Worm (Caenorhabditis elegans) whole organism, L1 larva: ENCODE measurements around the gene T13H5.1.

Source experiments
- C04F5.9 ChIP-seq: sonication (generic microtip); optimal IDR thresholded peaks from 2 replicates; lab custom pipeline; 2016; ENCODE audit warnings: missing genetic modification characterization, missing compliant biosample characterization
- aha-1 ChIP-seq: fragments of 150-350 bp; optimal IDR thresholded peaks from 2 replicates; lab custom pipeline; 2014; ENCODE audit warnings: missing biosample characterization, missing genetic modification characterization
- alr-1 ChIP-seq: fragments of 200-800 bp; sonication (Bioruptor generic); optimal IDR thresholded peaks from 2 replicates; lab custom pipeline; 2018; ENCODE audit warnings: borderline replicate concordance, mild to moderate bottlenecking, missing genetic modification characterization, missing compliant biosample characterization
- aly-2 ChIP-seq: fragments of 150-350 bp; optimal IDR thresholded peaks from 2 replicates; lab custom pipeline; 2014; ENCODE audit warnings: missing biosample characterization, missing genetic modification characterization
- ama-1 ChIP-seq: fragments of 150-350 bp; optimal IDR thresholded peaks from 2 replicates; lab custom pipeline; 2014
- ceh-63 ChIP-seq: fragments of 200-800 bp; sonication (Bioruptor generic); optimal IDR thresholded peaks from 2 replicates; lab custom pipeline; 2018; ENCODE audit warnings: mild to moderate bottlenecking, missing genetic modification characterization, missing compliant biosample characterization
- ceh-8 ChIP-seq: fragments of 200-800 bp; sonication (Bioruptor generic); optimal IDR thresholded peaks from 2 replicates; lab custom pipeline; 2018; ENCODE audit warnings: mild to moderate bottlenecking, missing genetic modification characterization, moderate library complexity, missing compliant biosample characterization
- ceh-82 ChIP-seq, 3 experiments: fragments of 150-350 bp in 1 of 3; sonication (generic microtip) in 2 of 3; optimal IDR thresholded peaks; 2 replicates each; lab custom pipeline; 2014 to 2017; ENCODE audit warnings: missing biosample characterization in 3 of 3, missing genetic modification characterization in 3 of 3
- ceh-90 ChIP-seq: sonication (generic microtip); optimal IDR thresholded peaks from 2 replicates; lab custom pipeline; 2016; ENCODE audit warnings: missing genetic modification characterization, missing compliant biosample characterization
- dpl-1 ChIP-seq, 3 experiments: fragments of 150-350 bp in 2 of 3; sonication (generic microtip) in 1 of 3; optimal IDR thresholded peaks; 2 replicates each; lab custom pipeline; 2014 to 2017; ENCODE audit warnings: missing biosample characterization in 3 of 3, missing genetic modification characterization in 3 of 3, missing genetic modification reagents in 3 of 3
- dsc-1 ChIP-seq: sonication (generic microtip); optimal IDR thresholded peaks from 2 replicates; lab custom pipeline; 2016; ENCODE audit warnings: mild to moderate bottlenecking, missing genetic modification characterization, missing compliant biosample characterization
- efl-1 ChIP-seq, 4 experiments: fragments of 150-350 bp; optimal IDR thresholded peaks in 3 of 4; peaks in 1 of 4; 1 replicate in 1 of 4; 2 replicates in 3 of 4; lab custom pipeline; 2014; ENCODE audit warnings: missing biosample characterization in 2 of 4, missing genetic modification characterization in 2 of 4, missing genetic modification reagents in 2 of 4
- efl-3 ChIP-seq: fragments of 200-800 bp; sonication (Bioruptor generic); optimal IDR thresholded peaks from 2 replicates; lab custom pipeline; 2018; ENCODE audit warnings: mild to moderate bottlenecking, missing genetic modification characterization, missing compliant biosample characterization
- egl-13 ChIP-seq: sonication (generic microtip); optimal IDR thresholded peaks from 2 replicates; lab custom pipeline; 2016; ENCODE audit warnings: missing genotype, missing genetic modification reagents, missing genetic modification characterization, missing compliant biosample characterization
- elt-3 ChIP-seq, 6 experiments: fragments of 150-350 bp in 1 of 6; sonication (generic microtip); optimal IDR thresholded peaks; 2 replicates each; lab custom pipeline; 2017 to 2018; ENCODE audit warnings: missing biosample characterization in 6 of 6, missing genetic modification characterization in 6 of 6, inconsistent platforms in 1 of 6
- fkh-8 ChIP-seq: sonication (generic microtip); optimal IDR thresholded peaks from 2 replicates; lab custom pipeline; 2016; ENCODE audit warnings: mild to moderate bottlenecking, missing genetic modification characterization, missing compliant biosample characterization
- grh-1 ChIP-seq: fragments of 200-800 bp; sonication (Bioruptor generic); IDR thresholded peaks from 2 replicates; pipeline ENCODE4 v1.3.6; 2022; ENCODE audit warnings: missing genetic modification reagents, missing genetic modification characterization, missing compliant biosample characterization
- lin-13 ChIP-seq: fragments of 150-350 bp; optimal IDR thresholded peaks from 2 replicates; lab custom pipeline; 2014; ENCODE audit warnings: missing biosample characterization, missing genetic modification reagents, missing genetic modification characterization
- lin-14 ChIP-seq: fragments of 200-800 bp; sonication (Bioruptor generic); optimal IDR thresholded peaks from 2 replicates; lab custom pipeline; 2018; ENCODE audit warnings: mild to moderate bottlenecking, missing genetic modification characterization, moderate library complexity, missing compliant biosample characterization
- lin-35 ChIP-seq, 2 experiments: fragments of 150-350 bp; optimal IDR thresholded peaks; 2 replicates each; lab custom pipeline; 2014; ENCODE audit warnings: missing biosample characterization in 2 of 2, missing genetic modification characterization in 2 of 2, missing genetic modification reagents in 2 of 2
- lin-39 ChIP-seq: fragments of 150-350 bp; optimal IDR thresholded peaks from 2 replicates; lab custom pipeline; 2014; ENCODE audit warnings: missing biosample characterization, missing genetic modification reagents, missing genetic modification characterization
- lsy-2 ChIP-seq, 2 experiments: fragments of 150-350 bp; optimal IDR thresholded peaks; 2 replicates each; lab custom pipeline; 2014; ENCODE audit warnings: missing biosample characterization in 2 of 2, missing genetic modification characterization in 2 of 2
- mdl-1 ChIP-seq, 2 experiments: fragments of 150-350 bp; optimal IDR thresholded peaks; 2 replicates each; lab custom pipeline; 2014 to 2017; ENCODE audit warnings: missing biosample characterization in 2 of 2, missing genetic modification characterization in 2 of 2, inconsistent platforms in 1 of 2
- mef-2 ChIP-seq: fragments of 150-350 bp; optimal IDR thresholded peaks from 2 replicates; lab custom pipeline; 2014; ENCODE audit warnings: missing biosample characterization, missing genetic modification characterization
- nhr-19 ChIP-seq: fragments of 200-800 bp; sonication (Bioruptor generic); conservative IDR thresholded peaks from 2 replicates; pipeline ENCODE4 v1.3.6; 2022; ENCODE audit warnings: missing genetic modification characterization, missing compliant biosample characterization
- nhr-237 ChIP-seq: fragments of 150-350 bp; optimal IDR thresholded peaks from 2 replicates; lab custom pipeline; 2014; ENCODE audit warnings: missing biosample characterization, missing genetic modification characterization
- nhr-47 ChIP-seq: sonication (generic microtip); optimal IDR thresholded peaks from 2 replicates; lab custom pipeline; 2016; ENCODE audit warnings: mild to moderate bottlenecking, missing genetic modification characterization, moderate library complexity, missing compliant biosample characterization
- nhr-71 ChIP-seq: sonication (generic microtip); optimal IDR thresholded peaks from 2 replicates; lab custom pipeline; 2016; ENCODE audit warnings: mild to moderate bottlenecking, missing genetic modification characterization, moderate library complexity, missing compliant biosample characterization
- nhr-77 ChIP-seq: fragments of 150-350 bp; optimal IDR thresholded peaks from 2 replicates; lab custom pipeline; 2014; ENCODE audit warnings: missing biosample characterization, missing genetic modification characterization
- nhr-85 ChIP-seq: sonication (generic microtip); peaks from one replicate; lab custom pipeline; 2016; ENCODE audit warnings: missing genetic modification characterization, inconsistent platforms, missing compliant biosample characterization
- pax-3 ChIP-seq: fragments of 200-800 bp; sonication (Bioruptor generic); optimal IDR thresholded peaks from 2 replicates; lab custom pipeline; 2018; ENCODE audit warnings: mild to moderate bottlenecking, missing genetic modification characterization, moderate library complexity, missing compliant biosample characterization
- pqm-1 ChIP-seq: sonication (generic microtip); optimal IDR thresholded peaks from 3 replicates; lab custom pipeline; 2017; ENCODE audit warnings: missing biosample characterization, missing genetic modification characterization
- rnt-1 ChIP-seq: sonication (generic microtip); optimal IDR thresholded peaks from 2 replicates; lab custom pipeline; 2016; ENCODE audit warnings: mild to moderate bottlenecking, missing genetic modification characterization, moderate library complexity, missing compliant biosample characterization
- skn-1 ChIP-seq: fragments of 150-350 bp; optimal IDR thresholded peaks from 2 replicates; lab custom pipeline; 2014; ENCODE audit warnings: missing biosample characterization, missing genetic modification characterization
- sox-4 ChIP-seq: sonication (generic microtip); optimal IDR thresholded peaks from 2 replicates; lab custom pipeline; 2016; ENCODE audit warnings: missing genetic modification characterization, missing compliant biosample characterization
- swsn-7 ChIP-seq: sonication (generic microtip); optimal IDR thresholded peaks from 2 replicates; lab custom pipeline; 2016; ENCODE audit warnings: missing genetic modification characterization, missing compliant biosample characterization
- unc-130 ChIP-seq: fragments of 150-350 bp; optimal IDR thresholded peaks from 2 replicates; lab custom pipeline; 2017; ENCODE audit warnings: missing biosample characterization, missing genetic modification characterization, inconsistent platforms
- unc-86 ChIP-seq: sonication (generic microtip); optimal IDR thresholded peaks from 2 replicates; lab custom pipeline; 2016; ENCODE audit warnings: missing genetic modification characterization, missing compliant biosample characterization
- zip-4 ChIP-seq: fragments of 200-800 bp; sonication (Bioruptor generic); optimal IDR thresholded peaks from 2 replicates; lab custom pipeline; 2018; ENCODE audit warnings: mild to moderate bottlenecking, missing genetic modification characterization, moderate library complexity, missing compliant biosample characterization
- ztf-4 ChIP-seq: fragments of 150-350 bp; optimal IDR thresholded peaks from 2 replicates; lab custom pipeline; 2014; ENCODE audit warnings: missing biosample characterization, missing genetic modification characterization

T13H5.1 gene

ce11 chrII:8483793-8484186 lies 25.1 kb downstream of the T13H5.1 start, which contains the start of gene taap-1 (continued):
- TF ChIP-seq sox-4, result no peak
- TF ChIP-seq skn-1 (tag; lab: Kevin White, UChicago), result peak; percentile 97
- TF ChIP-seq nhr-77, result no peak
- no peak for TF ChIP-seq ceh-90 (tag; lab: Kevin White, UChicago)
- no peak for TF ChIP-seq lin-39 (tag; lab: Kevin White, UChicago)
- TF ChIP-seq, all 84 proteins: peak for 10

- TF ChIP-seq nhr-85 (tag; lab: Kevin White, UChicago) (peak; percentile 66), mef-2 (no peak), lsy-2 (tag; optimal IDR thresholded peaks at IDR 0.05; lab: Kevin White, UChicago) (peak; percentile 56 to 93), skn-1 (tag; lab: Kevin White, UChicago) (no peak), swsn-7 (tag; lab: Kevin White, UChicago) (peak; percentile 13), rnt-1 (tag; lab: Kevin White, UChicago) (peak; percentile 41), grh-1 (GFP tag; lab: Robert Waterston, UW) (no peak), lin-35 (GFP tag; optimal IDR thresholded peaks at IDR 0.05; lab: Kevin White, UChicago) (peak; percentile 28 to 74), ceh-82 (tag; optimal IDR thresholded peaks at IDR 0.05; lab: Kevin White, UChicago) (peak in 1 of 3 experiments; percentile 34), lin-13 (GFP tag; lab: Kevin White, UChicago) (no peak), sox-4 (no peak), nhr-71 (tag; lab: Kevin White, UChicago) (peak; percentile 48), nhr-19 (GFP tag; lab: Robert Waterston, UW) (peak; percentile 33), efl-1 (optimal IDR thresholded peaks at IDR 0.05; lab: Kevin White, UChicago) (peak; percentile 33 to 51), efl-1 (GFP tag; optimal IDR thresholded peaks at IDR 0.05 in 1 of 2; lab: Kevin White, UChicago) (peak; percentile 68 to 93), dpl-1 (GFP tag; optimal IDR thresholded peaks at IDR 0.05; lab: Kevin White, UChicago) (peak; percentile 45 to 75 (median 56)), C04F5.9 (tag; lab: Kevin White, UChicago) (no peak), ama-1 (lab: Kevin White, UChicago) (no peak), ceh-63 (GFP tag; lab: Kevin White, UChicago) (no peak), nhr-47 (tag; lab: Kevin White, UChicago) (peak; percentile 2), ceh-90 (tag; lab: Kevin White, UChicago) (no peak), nhr-237 (tag; lab: Kevin White, UChicago) (peak; percentile 40), egl-13 (tag; lab: Kevin White, UChicago) (peak; percentile 34), unc-86 (tag; lab: Kevin White, UChicago) (peak; percentile 6), lin-14 (GFP tag; lab: Kevin White, UChicago) (peak; percentile 69), aly-2 (tag; lab: Kevin White, UChicago) (no peak)
These were observed 25.6 kb downstream of the T13H5.1 start for ce11 chrII:8483124-8483792.

- no peak for TF ChIP-seq aha-1
- TF ChIP-seq ztf-4 (tag; lab: Kevin White, UChicago), result peak; percentile 52
These were observed 27.1 kb downstream of the T13H5.1 start, which contains the start of gene M05D6.5 for ce11 chrII:8481731-8482253. Gene M05D6.5, minus strand, starts transcription at chrII:8482203.

- TF ChIP-seq rnt-1 (tag; lab: Kevin White, UChicago) (peak; percentile 41), pax-3 (tag; lab: Kevin White, UChicago) (no peak), ztf-4 (tag; lab: Kevin White, UChicago) (peak; percentile 50), efl-1 (optimal IDR thresholded peaks at IDR 0.05; lab: Kevin White, UChicago) (no peak), efl-1 (GFP tag; optimal IDR thresholded peaks at IDR 0.05 in 1 of 2; lab: Kevin White, UChicago) (peak in 1 of 2 experiments; percentile 83), efl-3 (GFP tag; lab: Kevin White, UChicago) (no peak), alr-1 (tag; lab: Kevin White, UChicago) (no peak), lin-13 (GFP tag; lab: Kevin White, UChicago) (no peak), aly-2 (tag; lab: Kevin White, UChicago) (no peak), skn-1 (tag; lab: Kevin White, UChicago) (peak; percentile 9), mdl-1 (tag; optimal IDR thresholded peaks at IDR 0.05; lab: Kevin White, UChicago) (no peak), pqm-1 (tag; lab: Kevin White, UChicago) (no peak), nhr-77 (no peak), dsc-1 (tag; lab: Kevin White, UChicago) (peak; percentile 13), egl-13 (tag; lab: Kevin White, UChicago) (no peak), unc-130 (tag; lab: Kevin White, UChicago) (peak; percentile 12), nhr-19 (GFP tag; lab: Robert Waterston, UW) (peak; percentile 82), lin-14 (GFP tag; lab: Kevin White, UChicago) (peak; percentile 59), elt-3 (tag; optimal IDR thresholded peaks at IDR 0.05; lab: Kevin White, UChicago) (peak in 1 of 6 experiments; percentile 41), zip-4 (GFP tag; lab: Kevin White, UChicago) (no peak), ceh-8 (GFP tag; lab: Kevin White, UChicago) (no peak), nhr-71 (tag; lab: Kevin White, UChicago) (peak; percentile 76), lin-39 (tag; lab: Kevin White, UChicago) (no peak), fkh-8 (peak; percentile 48), lsy-2 (tag; optimal IDR thresholded peaks at IDR 0.05; lab: Kevin White, UChicago) (peak in 1 of 2 experiments; percentile 48)
These were observed 27.7 kb downstream of the T13H5.1 start for ce11 chrII:8481033-8481708.
